Fruit fly (Drosophila melanogaster): Measurements from ENCODE around the gene Spn77Bc.

The Spn77Bc gene

dm6 chr3L:20317751-20318150 is 24.7 kb upstream of the Spn77Bc start:
- TF ChIP-seq psq (GFP tag; optimal IDR thresholded peaks at IDR 0.05) (no peak), lola (GFP tag; optimal IDR thresholded peaks at IDR 0.05) (no peak), dmrt93B (GFP tag; optimal IDR thresholded peaks at IDR 0.05) (no peak), CG32264 (GFP tag; optimal IDR thresholded peaks at IDR 0.05) (no peak), Dfd (GFP tag; optimal IDR thresholded peaks at IDR 0.05) (no peak), brk (GFP tag; optimal IDR thresholded peaks at IDR 0.05) (no peak), sv (GFP tag; optimal IDR thresholded peaks at IDR 0.05) (no peak), Hr83 (GFP tag; optimal IDR thresholded peaks at IDR 0.05; ENCODE audit: poor library complexity, severe bottlenecking) (no peak), dsf (GFP tag; optimal IDR thresholded peaks at IDR 0.05; ENCODE audit: borderline replicate concordance) (no peak), rgr (GFP tag; optimal IDR thresholded peaks at IDR 0.05) (no peak), Mio (GFP tag; optimal IDR thresholded peaks at IDR 0.05) (no peak), Myc (optimal IDR thresholded peaks at IDR 0.05) (no peak), CG9705 (GFP tag; optimal IDR thresholded peaks at IDR 0.05) (no peak), HLH106 (tag; optimal IDR thresholded peaks at IDR 0.05) (no peak), CrebA (GFP tag; optimal IDR thresholded peaks at IDR 0.05; ENCODE audit: borderline replicate concordance) (no peak)

DNA sequence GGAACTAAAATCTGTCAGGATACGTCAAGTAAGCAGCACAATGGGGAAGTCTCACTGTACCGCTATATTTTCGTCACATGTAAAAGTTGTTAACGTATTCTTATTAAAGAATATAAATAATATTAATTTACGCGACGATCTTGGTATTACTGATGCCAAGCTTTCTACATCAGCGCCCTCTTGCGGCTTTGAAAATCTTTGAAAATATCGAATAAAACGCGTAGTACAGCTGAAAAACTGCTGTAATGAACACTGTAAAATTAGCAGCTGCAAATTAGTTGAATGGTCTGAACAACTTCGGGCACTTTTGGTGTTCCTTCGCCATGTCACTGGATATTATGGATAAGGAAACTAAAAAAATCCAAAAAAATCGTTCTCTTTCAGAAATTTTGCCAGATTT is 22.4 kb upstream of the Spn77Bc start:
- TF ChIP-seq rgr (GFP tag; optimal IDR thresholded peaks at IDR 0.05) (no peak), tai (GFP tag; optimal IDR thresholded peaks at IDR 0.05) (no peak), h (GFP tag; optimal IDR thresholded peaks at IDR 0.05) (no peak), CrebA (GFP tag; optimal IDR thresholded peaks at IDR 0.05; ENCODE audit: borderline replicate concordance) (no peak), fru (GFP tag; optimal IDR thresholded peaks at IDR 0.05) (no peak), jim (GFP tag; optimal IDR thresholded peaks at IDR 0.05) (no peak), sage (GFP tag; optimal IDR thresholded peaks at IDR 0.05) (no peak), dsf (GFP tag; optimal IDR thresholded peaks at IDR 0.05; ENCODE audit: borderline replicate concordance) (no peak), br (GFP tag; optimal IDR thresholded peaks at IDR 0.05) (no peak), HLH106 (tag; optimal IDR thresholded peaks at IDR 0.05) (no peak), foxo (GFP tag; optimal IDR thresholded peaks at IDR 0.05) (no peak), lola (GFP tag; optimal IDR thresholded peaks at IDR 0.05) (no peak), Dfd (GFP tag; optimal IDR thresholded peaks at IDR 0.05) (no peak), Myc (optimal IDR thresholded peaks at IDR 0.05) (no peak), pan (optimal IDR thresholded peaks at IDR 0.05) (no peak), Vsx2 (GFP tag; optimal IDR thresholded peaks at IDR 0.05; ENCODE audit: partially characterized antibody) (no peak), dmrt93B (GFP tag; optimal IDR thresholded peaks at IDR 0.05) (no peak), Hr78 (GFP tag; optimal IDR thresholded peaks at IDR 0.05) (no peak), Jra (GFP tag; optimal IDR thresholded peaks at IDR 0.05) (no peak), sv (GFP tag; optimal IDR thresholded peaks at IDR 0.05) (no peak)

dm6 chr3L:20320652-20321051 is 21.8 kb upstream of the Spn77Bc start, which contains the start of gene Spn77Bb:
Spn77Bb (plus strand) TSS chr3L:20320952.
- no peak for TF ChIP-seq N (GFP tag; optimal IDR thresholded peaks at IDR 0.05)
- no peak for TF ChIP-seq h (GFP tag; optimal IDR thresholded peaks at IDR 0.05)
- no peak for TF ChIP-seq CrebA (GFP tag; optimal IDR thresholded peaks at IDR 0.05; ENCODE audit: borderline replicate concordance)
- TF ChIP-seq sv (GFP tag; optimal IDR thresholded peaks at IDR 0.05), result no peak
- no peak for TF ChIP-seq br (GFP tag; optimal IDR thresholded peaks at IDR 0.05)
- no peak for TF ChIP-seq Myc (optimal IDR thresholded peaks at IDR 0.05)
- TF ChIP-seq GATAd (GFP tag; optimal IDR thresholded peaks at IDR 0.05), result no peak
- no peak for TF ChIP-seq foxo (GFP tag; optimal IDR thresholded peaks at IDR 0.05)
- no peak for TF ChIP-seq Vsx2 (GFP tag; optimal IDR thresholded peaks at IDR 0.05; ENCODE audit: partially characterized antibody)
- TF ChIP-seq Hr83 (GFP tag; optimal IDR thresholded peaks at IDR 0.05; ENCODE audit: poor library complexity, severe bottlenecking), result no peak
- no peak for TF ChIP-seq lola (GFP tag; optimal IDR thresholded peaks at IDR 0.05)
- TF ChIP-seq ey (GFP tag; optimal IDR thresholded peaks at IDR 0.05), result no peak
- TF ChIP-seq Sp1 (GFP tag; optimal IDR thresholded peaks at IDR 0.05), result no peak
- no peak for TF ChIP-seq psq (GFP tag; optimal IDR thresholded peaks at IDR 0.05)
- TF ChIP-seq HLH106 (tag; optimal IDR thresholded peaks at IDR 0.05), result no peak
- no peak for TF ChIP-seq CG32264 (GFP tag; optimal IDR thresholded peaks at IDR 0.05)
- no peak for TF ChIP-seq rgr (GFP tag; optimal IDR thresholded peaks at IDR 0.05)
- TF ChIP-seq Hr78 (GFP tag; optimal IDR thresholded peaks at IDR 0.05), result no peak
- TF ChIP-seq usp (GFP tag; optimal IDR thresholded peaks at IDR 0.05), result no peak
- TF ChIP-seq Abd-B (GFP tag; optimal IDR thresholded peaks at IDR 0.05), result no peak

- TF ChIP-seq tai (GFP tag; optimal IDR thresholded peaks at IDR 0.05) (peak; percentile 84), lola (GFP tag; optimal IDR thresholded peaks at IDR 0.05) (no peak), ey (GFP tag; optimal IDR thresholded peaks at IDR 0.05) (peak; percentile 60), pan (optimal IDR thresholded peaks at IDR 0.05) (no peak), sv (GFP tag; optimal IDR thresholded peaks at IDR 0.05) (peak; percentile 83), sage (GFP tag; optimal IDR thresholded peaks at IDR 0.05) (peak; percentile 54), Dfd (GFP tag; optimal IDR thresholded peaks at IDR 0.05) (no peak), OdsH (GFP tag; optimal IDR thresholded peaks at IDR 0.05) (peak; percentile 72), h (GFP tag; optimal IDR thresholded peaks at IDR 0.05) (peak; percentile 71), CrebA (GFP tag; optimal IDR thresholded peaks at IDR 0.05; ENCODE audit: borderline replicate concordance) (no peak), CG9705 (GFP tag; optimal IDR thresholded peaks at IDR 0.05) (peak; percentile 39), Hr83 (GFP tag; optimal IDR thresholded peaks at IDR 0.05; ENCODE audit: poor library complexity, severe bottlenecking) (peak; percentile 70), dl (GFP tag; optimal IDR thresholded peaks at IDR 0.05; ENCODE audit: insufficient read depth in 1 of 2, partially characterized antibody in 2 of 2) (no peak), rgr (GFP tag; optimal IDR thresholded peaks at IDR 0.05) (peak; percentile 71), fru (GFP tag; optimal IDR thresholded peaks at IDR 0.05) (peak; percentile 71), GATAd (GFP tag; optimal IDR thresholded peaks at IDR 0.05) (no peak), Rel (GFP tag; optimal IDR thresholded peaks at IDR 0.05) (no peak), Rel (tag; optimal IDR thresholded peaks at IDR 0.05) (no peak), N (GFP tag; optimal IDR thresholded peaks at IDR 0.05) (no peak), Abd-B (GFP tag; optimal IDR thresholded peaks at IDR 0.05) (no peak), Myc (optimal IDR thresholded peaks at IDR 0.05) (peak; percentile 4), Hr78 (GFP tag; optimal IDR thresholded peaks at IDR 0.05) (no peak), CG32264 (GFP tag; optimal IDR thresholded peaks at IDR 0.05) (no peak), brk (GFP tag; optimal IDR thresholded peaks at IDR 0.05) (peak; percentile 83), Hnf4 (GFP tag; optimal IDR thresholded peaks at IDR 0.05) (peak; percentile 82), HLH106 (tag; optimal IDR thresholded peaks at IDR 0.05) (peak; percentile 81), Sp1 (GFP tag; optimal IDR thresholded peaks at IDR 0.05) (peak; percentile 75)
Observed at dm6 chr3L:20347762-20348580, 5.5 kb downstream of the Spn77Bc start, which contains the start of the genes Rbbp5 and eRF1. Rbbp5 (minus strand) TSS chr3L:20347942. eRF1 (plus strand) TSS chr3L:20348355.

Measured in whole organism, wandering third instar larva.